Worm (Caenorhabditis elegans) whole organism, L4/young adult: ENCODE results near the gene F28B4.1.

Experiments
- W03F9.2 ChIP-seq: fragments of 150-350 bp; optimal IDR thresholded peaks from 2 replicates; lab custom pipeline; 2014; ENCODE audit warnings: missing biosample characterization, missing genetic modification characterization
- dao-5 ChIP-seq: sonication (generic microtip); optimal IDR thresholded peaks from 2 replicates; lab custom pipeline; 2016; ENCODE audit warnings: missing genotype, missing genetic modification characterization, moderate library complexity, missing compliant biosample characterization
- him-1 ChIP-seq: sonication (generic microtip); optimal IDR thresholded peaks from 2 replicates; lab custom pipeline; 2016; ENCODE audit warnings: missing genotype, missing genetic modification reagents, missing genetic modification characterization, missing compliant biosample characterization

F28B4.1 gene

ce11 chrX:3243614-3244013 lies 38.7 kb downstream of the F28B4.1 start, which contains the start of gene irg-7:
Gene irg-7, minus strand, starts transcription at chrX:3243636.
- TF ChIP-seq dao-5 (no peak), him-1 (tag; lab: Kevin White, UChicago) (no peak), W03F9.2 (tag; lab: Kevin White, UChicago) (no peak)

DNA sequence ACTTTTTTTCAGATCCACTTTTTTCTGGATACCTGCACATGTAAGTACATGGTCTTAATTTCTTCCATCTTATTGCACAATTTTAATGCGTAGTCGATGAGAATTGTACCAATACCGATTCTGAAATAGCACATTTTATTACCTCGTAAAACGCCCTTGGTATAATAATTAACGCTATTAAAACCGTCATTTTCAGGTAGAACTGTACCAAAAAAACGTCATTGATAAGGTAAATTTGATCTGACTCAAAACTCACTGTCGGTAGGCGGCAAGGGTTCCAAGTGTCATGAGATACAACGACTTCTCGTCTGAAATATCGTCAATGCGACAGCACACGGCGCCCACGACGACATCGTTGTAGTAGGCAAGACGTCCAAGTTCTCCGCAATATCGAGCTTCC lies 39.5 kb downstream of the F28B4.1 start:
- TF ChIP-seq dao-5 = no peak

ce11 chrX:3245812-3246211 lies 40.9 kb downstream of the F28B4.1 start, which contains the start of gene F40F4.7:
Gene F40F4.7, minus strand, starts transcription at chrX:3245933.
- TF ChIP-seq dao-5 (no peak), W03F9.2 (tag; lab: Kevin White, UChicago) (no peak), him-1 (tag; lab: Kevin White, UChicago) (no peak)

- TF ChIP-seq him-1 (tag; lab: Kevin White, UChicago) = no peak
These were observed 42.9 kb downstream of the F28B4.1 start for ce11 chrX:3247768-3248167.

- no peak for TF ChIP-seq dao-5
- TF ChIP-seq him-1 (tag; lab: Kevin White, UChicago) = no peak
- no peak for TF ChIP-seq W03F9.2 (tag; lab: Kevin White, UChicago)
These were observed 45.7 kb downstream of the F28B4.1 start, which contains the start of gene pqn-37 for ce11 chrX:3250481-3251091. Gene pqn-37, minus strand, starts transcription at chrX:3250531.

- no peak for TF ChIP-seq dao-5
- no peak for TF ChIP-seq W03F9.2 (tag; lab: Kevin White, UChicago)
- TF ChIP-seq him-1 (tag; lab: Kevin White, UChicago) = no peak
These were observed 47.6 kb downstream of the F28B4.1 start, which contains the start of gene tba-9 for ce11 chrX:3252500-3252899. Gene tba-9, plus strand, starts transcription at chrX:3252800.
